Fruit fly (Drosophila melanogaster) whole organism, embryonic: Measurements from ENCODE around the gene swa.

Source experiments
- CG17385 ChIP-seq: fragments of 200-800 bp; sonication (Bioruptor generic); optimal IDR thresholded peaks from 3 replicates; lab custom pipeline; 2018; ENCODE audit warnings: missing biosample characterization, mild to moderate bottlenecking, missing genetic modification characterization
- CG1832 ChIP-seq: fragments of 200-800 bp; sonication (Bioruptor generic); optimal IDR thresholded peaks from 2 replicates; lab custom pipeline; 2017; ENCODE audit warnings: missing biosample characterization, mild to moderate bottlenecking, missing genetic modification characterization, inconsistent platforms
- D ChIP-seq, 2 experiments: fragments of 200-800 bp in 1 of 2; fragments of >200 bp in 1 of 2; sonication (Bioruptor generic) in 1 of 2; optimal IDR thresholded peaks; 2 replicates in 1 of 2; 3 replicates in 1 of 2; lab custom pipeline; 2017; ENCODE audit warnings: mild to moderate bottlenecking in 1 of 2, missing biosample characterization in 1 of 2, missing genetic modification characterization in 1 of 2, missing genetic modification reagents in 1 of 2
- amos ChIP-seq: fragments of 200-800 bp; sonication (Bioruptor generic); IDR thresholded peaks from 2 replicates; pipeline ENCODE4 v1.3.6; 2022; ENCODE audit warnings: missing biosample characterization, missing genetic modification characterization; ENCODE audit not compliant: partially characterized antibody
- chm ChIP-seq: fragments of 200-800 bp; sonication (Bioruptor generic); IDR thresholded peaks from 2 replicates; pipeline ENCODE4 v1.3.6; 2022; ENCODE audit warnings: missing biosample characterization, missing genetic modification characterization
- nom ChIP-seq: fragments of 200-800 bp; sonication (Bioruptor generic); optimal IDR thresholded peaks from 2 replicates; lab custom pipeline; 2017; ENCODE audit warnings: missing biosample characterization, missing genetic modification characterization, mild to moderate bottlenecking, moderate library complexity, missing genetic modification reagents
- p53 ChIP-seq: fragments of 200-800 bp; sonication (Bioruptor generic); optimal IDR thresholded peaks from 2 replicates; lab custom pipeline; 2016; ENCODE audit warnings: missing biosample characterization, missing genetic modification characterization
- sug ChIP-seq: fragments of 200-800 bp; optimal IDR thresholded peaks from 2 replicates; lab custom pipeline; 2019; ENCODE audit warnings: missing biosample characterization, mild to moderate bottlenecking, missing genetic modification characterization, moderate library complexity

- TF ChIP-seq sug (tag; lab: Kevin White, UChicago): no peak
- no peak for TF ChIP-seq D (optimal IDR thresholded peaks at IDR 0.05; lab: Kevin White, UChicago)
- no peak for TF ChIP-seq D (GFP tag; optimal IDR thresholded peaks at IDR 0.05; lab: Kevin White, UChicago)
- no peak for TF ChIP-seq chm (GFP tag; lab: Robert Waterston, UW)
- no peak for TF ChIP-seq CG1832 (GFP tag; lab: Kevin White, UChicago)
- no peak for TF ChIP-seq CG17385 (GFP tag; lab: Kevin White, UChicago)
- no peak for TF ChIP-seq amos (GFP tag; lab: Robert Waterston, UW)
- no peak for TF ChIP-seq nom (GFP tag; lab: Kevin White, UChicago)
- TF ChIP-seq p53 (GFP tag; lab: Kevin White, UChicago): no peak
Measured at dm6 chrX:6376748-6377147, 11.2 kb upstream of the swa start.
